Fruit fly (Drosophila melanogaster): Measurements from ENCODE around the gene CG42714.

CG42714 gene

dm6 chr3L:6262644-6263404 is 29.0 kb upstream of the CG42714 start, which contains the start of gene Ldh (continued):
- TF ChIP-seq Oli (tag; optimal IDR thresholded peaks at IDR 0.05), result peak; percentile 97
- TF ChIP-seq amos (GFP tag; IDR thresholded peaks at IDR 0.05; ENCODE audit: partially characterized antibody), result no peak
- TF ChIP-seq CG10366 (GFP tag; IDR thresholded peaks at IDR 0.05), result peak; percentile 86
- TF ChIP-seq pzg (GFP tag; optimal IDR thresholded peaks at IDR 0.05), result no peak
- peak; percentile 94 for TF ChIP-seq caup (GFP tag; optimal IDR thresholded peaks at IDR 0.05; ENCODE audit: severe bottlenecking)
- TF ChIP-seq sim (GFP tag; IDR thresholded peaks at IDR 0.05), result peak; percentile 87
- TF ChIP-seq seq (GFP tag; IDR thresholded peaks at IDR 0.05), result peak; percentile 89
- TF ChIP-seq CG17359 (tag; optimal IDR thresholded peaks at IDR 0.05), result peak; percentile 93
- peak; percentile 94 for TF ChIP-seq CG2202 (tag; optimal IDR thresholded peaks at IDR 0.05)
- TF ChIP-seq CG10147 (GFP tag; optimal IDR thresholded peaks at IDR 0.05), result peak; percentile 97
- TF ChIP-seq chinmo (GFP tag; IDR thresholded peaks at IDR 0.05; ENCODE audit: partially characterized antibody), result no peak
- TF ChIP-seq CG10543 (GFP tag; optimal IDR thresholded peaks at IDR 0.05), result peak; percentile 96
- TF ChIP-seq CG8281 (tag; optimal IDR thresholded peaks at IDR 0.05), result peak; percentile 89
- TF ChIP-seq C15 (GFP tag; IDR thresholded peaks at IDR 0.05), result peak; percentile 81; the same call in 2 of the 3 replicates
- peak; percentile 98 for TF ChIP-seq unpg (GFP tag; optimal IDR thresholded peaks at IDR 0.05)
- TF ChIP-seq dmrt99B (tag; optimal IDR thresholded peaks at IDR 0.05), result peak; percentile 97
- TF ChIP-seq CG15269 (tag; optimal IDR thresholded peaks at IDR 0.05), result peak; percentile 97
- no peak for TF ChIP-seq CG14860 (GFP tag; IDR thresholded peaks at IDR 0.05; ENCODE audit: partially characterized antibody)
- peak; percentile 85 for TF ChIP-seq sisA (GFP tag; IDR thresholded peaks at IDR 0.05)
- TF ChIP-seq Scr (GFP tag; IDR thresholded peaks at IDR 0.05; ENCODE audit: partially characterized antibody), result no peak
- peak; percentile 81 for TF ChIP-seq CG2116 (GFP tag; optimal IDR thresholded peaks at IDR 0.05)
- peak; percentile 10 to 76 for TF ChIP-seq insv (GFP tag; optimal IDR thresholded peaks at IDR 0.05)
- TF ChIP-seq CG31224 (GFP tag; IDR thresholded peaks at IDR 0.05), result peak; percentile 84
- TF ChIP-seq hb (GFP tag; IDR thresholded peaks at IDR 0.05; ENCODE audit: partially characterized antibody), result no peak
- peak; percentile 68 for TF ChIP-seq CG10321 (GFP tag; IDR thresholded peaks at IDR 0.05)
- TF ChIP-seq Kr (GFP tag; optimal IDR thresholded peaks at IDR 0.05), result peak; percentile 79
- peak; percentile 47 for TF ChIP-seq CG1792 (GFP tag; optimal IDR thresholded peaks at IDR 0.05)
- TF ChIP-seq Sry-β (GFP tag; optimal IDR thresholded peaks at IDR 0.05), result peak; percentile 56
- no peak for TF ChIP-seq bbx (GFP tag; IDR thresholded peaks at IDR 0.05; ENCODE audit: partially characterized antibody)
- peak; percentile 96 for TF ChIP-seq az2 (GFP tag; optimal IDR thresholded peaks at IDR 0.05)
- TF ChIP-seq run (tag; optimal IDR thresholded peaks at IDR 0.05), result peak; percentile 93
- TF ChIP-seq Hr39 (optimal IDR thresholded peaks at IDR 0.05), result no peak
- peak; percentile 98 for TF ChIP-seq CG15696 (tag; optimal IDR thresholded peaks at IDR 0.05)
- TF ChIP-seq CG7271 (tag; optimal IDR thresholded peaks at IDR 0.05), result peak; percentile 91
- TF ChIP-seq lilli (GFP tag; optimal IDR thresholded peaks at IDR 0.05), result peak; percentile 93
- TF ChIP-seq Pdp1 (GFP tag; optimal IDR thresholded peaks at IDR 0.05), result peak; percentile 81
- peak; percentile 48; the same call in 1 of the 2 replicates for TF ChIP-seq ham (GFP tag; IDR thresholded peaks at IDR 0.05)
- peak; percentile 95 for TF ChIP-seq row (GFP tag; IDR thresholded peaks at IDR 0.05)
- peak; percentile 84 for TF ChIP-seq ap (GFP tag; IDR thresholded peaks at IDR 0.05)
- TF ChIP-seq CG13287 (GFP tag; IDR thresholded peaks at IDR 0.05; ENCODE audit: partially characterized antibody), result no peak
- no peak for TF ChIP-seq HLH4C (GFP tag; IDR thresholded peaks at IDR 0.05; ENCODE audit: partially characterized antibody)
- peak; percentile 90 for TF ChIP-seq ewg (GFP tag; optimal IDR thresholded peaks at IDR 0.05)
- peak; percentile 76 for TF ChIP-seq kni (GFP tag; optimal IDR thresholded peaks at IDR 0.05)
- 0 out of 2 replicates have a peak, but pooled peaks have one; percentile 30 for TF ChIP-seq Doc2 (GFP tag; IDR thresholded peaks at IDR 0.05)
- peak; percentile 94 for TF ChIP-seq salm (tag; optimal IDR thresholded peaks at IDR 0.05)
- TF ChIP-seq ems (GFP tag; optimal IDR thresholded peaks at IDR 0.05), result peak; percentile 83
- peak; percentile 80 for TF ChIP-seq CG16863 (GFP tag; optimal IDR thresholded peaks at IDR 0.05)
- TF ChIP-seq NK7.1 (GFP tag; optimal IDR thresholded peaks at IDR 0.05), result peak; percentile 78
